Worm (Caenorhabditis elegans): ENCODE measurements around the gene C44H4.8.

DNA sequence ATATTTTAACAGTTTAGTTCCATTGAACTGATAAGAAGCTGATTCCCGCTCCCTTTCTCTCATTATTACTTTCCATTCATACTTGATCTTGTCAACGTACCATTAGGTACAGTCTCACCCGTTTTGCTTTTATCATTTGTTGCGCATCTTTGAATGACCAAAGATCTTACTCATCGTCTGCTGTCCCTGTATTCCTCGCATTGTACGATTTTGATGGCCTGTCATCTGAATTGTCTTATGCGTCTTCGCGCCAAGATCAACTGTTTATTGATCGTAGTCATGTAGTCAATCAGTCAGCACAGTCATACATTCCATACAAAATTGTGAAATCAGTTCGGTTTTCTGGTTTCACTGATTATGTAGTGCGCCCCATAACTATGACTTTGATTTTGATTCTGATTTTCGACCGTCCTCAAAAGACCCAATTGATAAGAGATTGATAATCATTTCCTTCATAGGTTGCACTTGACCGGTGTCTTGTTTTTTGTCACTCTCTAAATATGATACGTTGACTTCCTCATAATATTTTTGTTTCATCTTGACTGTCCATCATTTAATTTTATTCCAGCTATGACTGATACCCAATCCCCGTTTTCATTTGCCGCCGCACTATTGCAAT, 36.9 kb upstream of the C44H4.8 start, which contains the start of gene nhr-3:
- TF ChIP-seq hlh-30 (tag; optimal IDR thresholded peaks at IDR 0.05; ENCODE audit: insufficient read depth) (no peak), rnt-1 (tag; optimal IDR thresholded peaks at IDR 0.05) (no peak), madf-2 (tag; optimal IDR thresholded peaks at IDR 0.05) (no peak), unc-42 (tag; optimal IDR thresholded peaks at IDR 0.05) (no peak), nfya-1 (tag; optimal IDR thresholded peaks at IDR 0.05) (no peak), unc-3 (GFP tag; conservative IDR thresholded peaks at IDR 0.05) (no peak), unc-3 (tag; optimal IDR thresholded peaks at IDR 0.05) (no peak), elt-2 (tag; optimal IDR thresholded peaks at IDR 0.05) (no peak), pqm-1 (tag; optimal IDR thresholded peaks at IDR 0.05) (no peak), ceh-19 (GFP tag; optimal IDR thresholded peaks at IDR 0.05) (no peak), ceh-9 (tag; optimal IDR thresholded peaks at IDR 0.05) (no peak), sox-2 (GFP tag; IDR thresholded peaks at IDR 0.05) (no peak), ama-1 (optimal IDR thresholded peaks at IDR 0.05) (no peak), F13H6.1 (tag; optimal IDR thresholded peaks at IDR 0.05) (no peak), ceh-14 (tag; optimal IDR thresholded peaks at IDR 0.05) (no peak)
